Worm (Caenorhabditis elegans): ENCODE results near the gene nas-1.

Gene nas-1

DNA sequence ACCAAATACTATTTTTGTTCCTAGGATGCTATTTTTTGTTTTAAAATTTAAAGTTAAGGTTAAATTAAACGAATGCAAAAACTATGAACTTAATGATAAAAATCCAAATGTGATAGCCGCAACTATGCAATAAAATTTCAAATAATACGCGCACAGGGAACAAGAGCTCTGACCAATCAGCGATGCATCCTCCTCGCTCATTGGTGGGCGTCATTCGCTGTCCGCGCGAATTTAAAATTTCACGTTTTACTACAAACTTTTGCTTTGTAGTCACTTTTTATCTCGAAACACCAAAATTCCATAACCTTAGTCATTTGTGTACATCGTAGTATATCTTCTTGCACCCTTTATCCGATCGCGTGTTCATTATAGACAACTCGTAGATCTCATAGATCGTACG lies 22.4 kb upstream of the nas-1 start:
- TF ChIP-seq ztf-11 (tag; optimal IDR thresholded peaks at IDR 0.05) (no peak), mab-5 (tag; optimal IDR thresholded peaks at IDR 0.05) (no peak), ceh-83 (GFP tag; optimal IDR thresholded peaks at IDR 0.05) (no peak), lsy-2 (tag; optimal IDR thresholded peaks at IDR 0.05) (no peak), sem-2 (GFP tag; optimal IDR thresholded peaks at IDR 0.05) (no peak), lin-13 (tag; optimal IDR thresholded peaks at IDR 0.05) (no peak), sptf-1 (tag; optimal IDR thresholded peaks at IDR 0.05) (no peak), drap-1 (GFP tag; optimal IDR thresholded peaks at IDR 0.05) (no peak), snpc-4 (tag; optimal IDR thresholded peaks at IDR 0.05) (no peak), nhr-2 (tag; optimal IDR thresholded peaks at IDR 0.05) (no peak), pha-4 (tag; optimal IDR thresholded peaks at IDR 0.05) (no peak), elt-3 (tag; optimal IDR thresholded peaks at IDR 0.05) (no peak), blmp-1 (tag; optimal IDR thresholded peaks at IDR 0.05) (no peak), unc-62 (GFP tag; optimal IDR thresholded peaks at IDR 0.05) (no peak), tbx-8 (GFP tag; optimal IDR thresholded peaks at IDR 0.05) (no peak), elt-1 (tag; optimal IDR thresholded peaks at IDR 0.05; ENCODE audit: borderline replicate concordance, insufficient read depth) (no peak), zip-8 (tag; optimal IDR thresholded peaks at IDR 0.05) (no peak), nhr-12 (tag; optimal IDR thresholded peaks at IDR 0.05) (no peak), ham-2 (GFP tag; optimal IDR thresholded peaks at IDR 0.05) (no peak)

DNA sequence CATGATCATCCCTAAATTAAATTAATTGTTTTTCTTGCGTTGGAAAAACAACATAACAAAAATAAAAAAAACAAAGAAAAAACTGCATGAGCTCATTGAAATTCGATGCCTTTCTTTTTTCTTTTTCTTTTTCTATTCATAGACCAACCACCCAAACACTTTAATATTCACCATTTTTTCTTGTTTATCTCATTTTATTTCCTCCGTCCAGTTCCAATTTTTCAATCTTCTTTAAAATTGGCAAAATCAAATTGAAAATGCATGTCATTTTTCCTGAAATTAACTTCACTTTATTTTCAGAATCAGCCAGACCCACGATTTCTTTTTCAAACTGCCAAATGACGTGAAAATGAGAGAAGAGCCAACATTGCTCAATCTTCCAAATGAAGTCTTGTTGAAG lies 19.8 kb upstream of the nas-1 start, which contains the start of gene T03F6.4:
TSS of gene T03F6.4 (plus strand) at position 301 of the 400 bp plus-strand sequence.
- TF ChIP-seq ham-2 (GFP tag; optimal IDR thresholded peaks at IDR 0.05) (no peak), ceh-39 (tag; optimal IDR thresholded peaks at IDR 0.05) (no peak), ztf-11 (tag; optimal IDR thresholded peaks at IDR 0.05) (no peak), flh-1 (GFP tag; optimal IDR thresholded peaks at IDR 0.05) (no peak), mls-2 (tag; optimal IDR thresholded peaks at IDR 0.05) (no peak), unc-62 (GFP tag; optimal IDR thresholded peaks at IDR 0.05) (no peak), lin-13 (tag; optimal IDR thresholded peaks at IDR 0.05) (no peak), lsy-2 (tag; optimal IDR thresholded peaks at IDR 0.05) (no peak), elt-3 (tag; optimal IDR thresholded peaks at IDR 0.05) (no peak), blmp-1 (tag; optimal IDR thresholded peaks at IDR 0.05) (no peak)

DNA sequence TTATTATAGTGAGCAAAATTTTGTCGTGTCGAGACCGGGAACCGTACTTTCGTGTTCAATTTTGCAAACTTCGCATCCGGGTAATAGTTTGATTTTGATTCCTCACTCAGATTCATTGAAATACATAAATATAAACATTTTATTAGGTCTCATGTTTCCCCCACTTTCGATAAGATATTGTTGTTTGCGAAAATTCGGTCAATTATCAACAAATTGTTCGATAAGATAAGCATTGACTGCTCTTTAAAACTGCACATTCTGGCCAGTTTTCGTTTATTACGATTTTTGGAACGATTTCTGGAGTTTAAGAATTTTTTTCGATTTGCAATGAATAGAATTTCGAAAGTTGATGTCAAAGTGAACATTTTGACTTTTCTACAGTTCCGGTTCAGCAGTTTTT lies 17.0 kb upstream of the nas-1 start:
- TF ChIP-seq cnd-1 (tag; optimal IDR thresholded peaks at IDR 0.05) = no peak
- no peak for TF ChIP-seq ceh-39 (tag; optimal IDR thresholded peaks at IDR 0.05)
- no peak for TF ChIP-seq mab-5 (tag; optimal IDR thresholded peaks at IDR 0.05)
- TF ChIP-seq M03D4.4 (tag; optimal IDR thresholded peaks at IDR 0.05) = no peak
- TF ChIP-seq pha-4 (tag; optimal IDR thresholded peaks at IDR 0.05) = no peak
- TF ChIP-seq mep-1 (tag; optimal IDR thresholded peaks at IDR 0.05) = no peak
- TF ChIP-seq nhr-2 (tag; optimal IDR thresholded peaks at IDR 0.05) = no peak
- TF ChIP-seq lin-13 (tag; optimal IDR thresholded peaks at IDR 0.05) = no peak
- no peak for TF ChIP-seq nhr-28 (tag; optimal IDR thresholded peaks at IDR 0.05)
- no peak for TF ChIP-seq mls-2 (tag; optimal IDR thresholded peaks at IDR 0.05)
- no peak for TF ChIP-seq nhr-76 (tag; optimal IDR thresholded peaks at IDR 0.05)
- no peak for TF ChIP-seq unc-120 (tag; optimal IDR thresholded peaks at IDR 0.05; ENCODE audit: poor library complexity, severe bottlenecking)
- TF ChIP-seq elt-1 (tag; optimal IDR thresholded peaks at IDR 0.05; ENCODE audit: borderline replicate concordance, insufficient read depth) = no peak
- TF ChIP-seq lin-32 (GFP tag; optimal IDR thresholded peaks at IDR 0.05) = no peak
- no peak for TF ChIP-seq ztf-11 (tag; optimal IDR thresholded peaks at IDR 0.05)
- TF ChIP-seq snpc-4 (tag; optimal IDR thresholded peaks at IDR 0.05) = no peak
- no peak for TF ChIP-seq hlh-1 (tag; optimal IDR thresholded peaks at IDR 0.05)
- no peak for TF ChIP-seq ces-1 (GFP tag; optimal IDR thresholded peaks at IDR 0.05)

DNA sequence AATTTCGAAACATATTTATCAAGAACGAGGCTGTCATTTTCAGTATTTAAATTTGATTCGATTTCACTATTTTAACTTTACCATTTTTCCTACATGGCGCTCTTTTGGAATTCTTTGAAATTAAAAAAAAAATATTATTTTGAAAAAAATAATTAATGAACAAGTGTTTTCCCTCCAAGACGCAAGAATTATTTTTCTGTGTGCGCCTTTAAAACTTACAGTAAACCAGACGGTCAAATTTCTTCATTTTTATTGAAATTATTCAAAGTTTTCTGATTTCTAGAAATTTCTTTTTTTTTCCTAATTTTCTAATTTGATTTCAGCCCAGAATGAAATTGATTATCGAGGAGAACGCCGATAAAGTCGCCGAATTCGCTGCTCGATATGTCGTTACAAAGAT lies 16.5 kb upstream of the nas-1 start, which contains the start of gene T03F6.3:
TSS of gene T03F6.3 (plus strand) at position 318 of the 400 bp plus-strand sequence.
- no peak for TF ChIP-seq nhr-28 (tag; optimal IDR thresholded peaks at IDR 0.05)
- no peak for TF ChIP-seq ceh-43 (GFP tag; optimal IDR thresholded peaks at IDR 0.05)
- no peak for TF ChIP-seq unc-120 (tag; optimal IDR thresholded peaks at IDR 0.05; ENCODE audit: poor library complexity, severe bottlenecking)
- TF ChIP-seq blmp-1 (tag; optimal IDR thresholded peaks at IDR 0.05) = no peak
- no peak for TF ChIP-seq tbx-8 (GFP tag; optimal IDR thresholded peaks at IDR 0.05)

DNA sequence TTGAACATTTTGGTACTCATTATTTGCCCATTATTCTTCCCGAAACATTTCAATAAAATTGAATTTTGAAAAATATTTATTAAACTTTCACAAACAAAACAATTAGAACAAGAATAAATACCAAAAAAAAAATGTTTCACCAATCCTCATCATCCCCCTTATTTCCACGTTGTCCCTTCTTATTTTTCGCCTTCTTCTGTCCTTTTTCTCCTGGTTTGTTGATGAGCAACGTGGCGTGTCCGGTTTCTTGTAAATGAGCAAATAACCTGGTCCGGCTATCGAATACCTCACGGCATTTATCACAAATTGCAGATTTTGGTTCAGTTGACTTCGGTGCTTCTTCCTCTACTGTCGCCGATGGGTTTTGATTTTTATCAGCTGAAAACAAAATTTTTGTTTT lies 14.8 kb upstream of the nas-1 start:
- TF ChIP-seq blmp-1 (tag; optimal IDR thresholded peaks at IDR 0.05) = no peak
- no peak for TF ChIP-seq lin-32 (GFP tag; optimal IDR thresholded peaks at IDR 0.05)
- TF ChIP-seq pha-4 (tag; optimal IDR thresholded peaks at IDR 0.05) = no peak
- no peak for TF ChIP-seq nhr-2 (tag; optimal IDR thresholded peaks at IDR 0.05)
- no peak for TF ChIP-seq flh-1 (GFP tag; optimal IDR thresholded peaks at IDR 0.05)

All from whole organism, mixed stage, embryonic.